Fruit fly (Drosophila melanogaster) whole organism, embryonic: Measurements from ENCODE around the gene Dbp73D.

Experiments
- CG18476 ChIP-seq: fragments of 200-800 bp; sonication (Bioruptor generic); optimal IDR thresholded peaks from 2 replicates; lab custom pipeline; 2016; ENCODE audit warnings: missing biosample characterization, mild to moderate bottlenecking, missing genetic modification characterization
- Sry-β ChIP-seq: fragments of 200-800 bp; sonication (Bioruptor generic); optimal IDR thresholded peaks from 2 replicates; lab custom pipeline; 2018; ENCODE audit warnings: missing biosample characterization, mild to moderate bottlenecking, missing genetic modification characterization, moderate library complexity
- dmrt11E ChIP-seq: fragments of 200-800 bp; sonication (Bioruptor generic); optimal IDR thresholded peaks from 3 replicates; lab custom pipeline; 2018; ENCODE audit warnings: missing biosample characterization, mild to moderate bottlenecking, missing genetic modification characterization, moderate library complexity
- zf30C ChIP-seq: fragments of 200-800 bp; sonication (Bioruptor generic); optimal IDR thresholded peaks from 3 replicates; lab custom pipeline; 2018; ENCODE audit warnings: missing biosample characterization, mild to moderate bottlenecking, missing genetic modification characterization

dm6 chr3L:16712371-16712770 is 18.2 kb downstream of the Dbp73D start:
- TF ChIP-seq dmrt11E (tag; lab: Kevin White, UChicago): no peak
- no peak for TF ChIP-seq zf30C (GFP tag; lab: Kevin White, UChicago)
- TF ChIP-seq Sry-β (GFP tag; lab: Kevin White, UChicago): no peak
- TF ChIP-seq CG18476 (GFP tag; lab: Kevin White, UChicago): no peak
